Worm (Caenorhabditis elegans) whole organism, L3 larva: ENCODE measurements around the gene acs-12.

Experiments
- ceh-16 ChIP-seq: sonication (generic microtip); optimal IDR thresholded peaks from 2 replicates; lab custom pipeline; 2017; ENCODE audit warnings: missing biosample characterization, missing genetic modification characterization
- ceh-28 ChIP-seq: fragments of 150-350 bp; optimal IDR thresholded peaks from 2 replicates; lab custom pipeline; 2014; ENCODE audit warnings: missing biosample characterization, missing genetic modification reagents, missing genetic modification characterization
- egl-27 ChIP-seq: sonication (generic microtip); optimal IDR thresholded peaks from 4 replicates; lab custom pipeline; 2017; ENCODE audit warnings: missing biosample characterization, missing genetic modification reagents, missing genetic modification characterization
- mdl-1 ChIP-seq: fragments of 150-350 bp; optimal IDR thresholded peaks from 2 replicates; lab custom pipeline; 2014; ENCODE audit warnings: missing biosample characterization, missing genetic modification characterization
- nfya-1 ChIP-seq: sonication (generic microtip); optimal IDR thresholded peaks from 2 replicates; lab custom pipeline; 2017; ENCODE audit warnings: missing genetic modification characterization, mild to moderate bottlenecking, missing compliant biosample characterization, antibody characterized with exemption, moderate library complexity; ENCODE audit not compliant: insufficient read depth
- nhr-11 ChIP-seq: fragments of 150-350 bp; optimal IDR thresholded peaks from 2 replicates; lab custom pipeline; 2014; ENCODE audit warnings: missing biosample characterization, missing genetic modification characterization
- nhr-25 ChIP-seq: sonication (generic microtip); optimal IDR thresholded peaks from 2 replicates; lab custom pipeline; 2017; ENCODE audit warnings: missing biosample characterization, missing genetic modification characterization
- snpc-4 ChIP-seq: fragments of 150-350 bp; optimal IDR thresholded peaks from 2 replicates; lab custom pipeline; 2014; ENCODE audit warnings: missing biosample characterization, missing genetic modification characterization

- TF ChIP-seq nfya-1 (tag; lab: Kevin White, UChicago) (no peak), nhr-11 (tag; lab: Kevin White, UChicago) (no peak), ceh-28 (tag; lab: Kevin White, UChicago) (no peak), nhr-25 (tag; lab: Kevin White, UChicago) (no peak), ceh-16 (no peak), egl-27 (no peak), snpc-4 (tag; lab: Kevin White, UChicago) (no peak), mdl-1 (no peak)
Measured at ce11 chrV:20870633-20871032, 33.3 kb upstream of the acs-12 start.
